Worm (Caenorhabditis elegans): Measurements from ENCODE around the gene Y26G10.4.

The Y26G10.4 gene

DNA sequence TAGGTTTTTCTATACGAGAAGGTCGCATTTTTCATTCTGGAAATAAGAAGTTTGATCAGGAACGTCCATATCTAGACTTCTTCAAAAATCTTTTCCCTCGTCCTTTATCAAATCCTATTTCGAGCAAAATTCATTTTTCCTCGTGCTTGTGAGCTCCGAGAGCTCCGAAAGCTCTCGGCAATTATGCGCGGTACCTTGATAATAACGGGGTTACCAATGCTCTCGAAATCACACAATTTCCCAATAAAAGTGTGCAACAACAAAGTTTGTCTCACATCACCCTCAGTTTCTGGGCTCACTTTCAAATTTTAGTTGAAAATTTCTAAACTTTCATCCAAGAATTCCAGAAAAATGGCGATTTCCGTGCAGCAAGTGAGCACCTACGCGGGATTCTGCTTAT is 30.5 kb downstream of the Y26G10.4 start, which contains the start of gene str-89:
TSS of gene str-89 (plus strand) at position 301 of the 400 bp plus-strand sequence.
- TF ChIP-seq W03F9.2 (tag; optimal IDR thresholded peaks at IDR 0.05), result no peak
- no peak for TF ChIP-seq dao-5 (tag; optimal IDR thresholded peaks at IDR 0.05)
- TF ChIP-seq him-1 (tag; optimal IDR thresholded peaks at IDR 0.05), result no peak

DNA sequence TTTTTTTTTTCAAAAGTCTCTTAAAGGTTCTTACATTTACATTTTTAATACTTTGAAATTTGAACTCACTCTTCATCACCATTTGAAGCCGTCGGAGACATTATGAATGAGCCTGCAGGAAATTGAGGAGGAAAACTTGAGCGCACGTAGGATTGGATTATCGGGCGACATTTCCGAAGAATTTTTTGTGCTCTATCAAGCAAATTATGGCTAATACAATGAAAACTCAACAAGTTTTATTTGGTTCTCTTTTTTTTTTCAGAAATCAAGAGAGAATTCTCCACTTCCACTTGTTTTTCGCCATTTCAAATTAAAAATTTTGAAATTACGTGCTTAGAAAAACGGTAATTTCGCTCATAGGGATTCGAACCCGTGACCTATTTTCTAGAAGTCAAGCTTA is 31.3 kb downstream of the Y26G10.4 start, which contains the start of gene F59A1.12:
TSS of gene F59A1.12 (minus strand) at position 101 of the 400 bp plus-strand sequence.
- TF ChIP-seq him-1 (tag; optimal IDR thresholded peaks at IDR 0.05) (no peak), dao-5 (tag; optimal IDR thresholded peaks at IDR 0.05) (no peak), W03F9.2 (tag; optimal IDR thresholded peaks at IDR 0.05) (no peak)

DNA sequence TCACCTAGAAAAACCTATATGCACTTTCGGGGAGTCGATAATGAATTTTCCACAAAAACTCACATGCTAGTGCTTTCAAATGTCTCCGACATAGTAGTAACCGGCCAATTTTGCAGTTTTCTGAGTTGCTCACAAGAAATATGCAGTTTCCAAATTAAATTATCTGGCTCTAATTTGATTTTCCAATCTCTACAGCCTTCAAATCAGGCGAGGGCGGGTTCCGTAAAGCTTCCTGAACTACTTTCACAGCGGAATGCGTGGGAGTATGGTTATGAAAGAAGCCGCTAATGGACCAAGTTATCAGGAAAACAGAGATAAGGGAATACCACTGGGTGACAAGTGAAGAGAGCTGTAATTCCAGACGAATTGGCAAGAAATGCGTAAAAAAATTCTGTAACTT is 33.1 kb downstream of the Y26G10.4 start, which contains the start of gene F59A1.11:
TSS of gene F59A1.11 (minus strand) at position 101 of the 400 bp plus-strand sequence.
- TF ChIP-seq W03F9.2 (tag; optimal IDR thresholded peaks at IDR 0.05), result no peak

- TF ChIP-seq dao-5 (tag; optimal IDR thresholded peaks at IDR 0.05) (no peak), W03F9.2 (tag; optimal IDR thresholded peaks at IDR 0.05) (no peak), him-1 (tag; optimal IDR thresholded peaks at IDR 0.05) (no peak)
These were observed 34.6 kb downstream of the Y26G10.4 start for ce11 chrV:17664367-17664766.

ce11 chrV:17662260-17662659 is 36.7 kb downstream of the Y26G10.4 start:
- TF ChIP-seq dao-5 (tag; optimal IDR thresholded peaks at IDR 0.05) (no peak), him-1 (tag; optimal IDR thresholded peaks at IDR 0.05) (no peak), W03F9.2 (tag; optimal IDR thresholded peaks at IDR 0.05) (no peak)

DNA sequence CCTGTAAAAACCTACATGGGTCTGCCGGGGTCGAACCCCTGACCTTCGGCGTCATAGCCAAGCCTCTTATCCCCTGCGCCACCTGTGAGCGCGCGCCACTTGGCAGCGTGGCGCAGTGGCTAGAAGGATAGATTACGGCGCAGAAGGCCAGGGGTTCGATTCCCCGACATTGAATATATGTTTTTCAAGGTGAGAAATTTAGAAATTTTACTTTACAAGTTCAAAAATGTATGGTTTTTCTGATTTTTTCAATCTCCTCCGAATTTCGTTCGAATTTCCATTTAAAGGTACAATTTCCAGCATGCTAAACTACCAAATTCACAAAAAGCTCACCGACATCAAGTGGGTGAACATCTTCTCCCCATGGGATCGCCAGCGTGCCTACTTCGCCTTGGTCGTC is 39.0 kb downstream of the Y26G10.4 start, which contains the start of gene dgat-2:
TSS of gene dgat-2 (plus strand) at position 301 of the 400 bp plus-strand sequence.
- TF ChIP-seq W03F9.2 (tag; optimal IDR thresholded peaks at IDR 0.05), result no peak
- no peak for TF ChIP-seq him-1 (tag; optimal IDR thresholded peaks at IDR 0.05)
- no peak for TF ChIP-seq dao-5 (tag; optimal IDR thresholded peaks at IDR 0.05)

DNA sequence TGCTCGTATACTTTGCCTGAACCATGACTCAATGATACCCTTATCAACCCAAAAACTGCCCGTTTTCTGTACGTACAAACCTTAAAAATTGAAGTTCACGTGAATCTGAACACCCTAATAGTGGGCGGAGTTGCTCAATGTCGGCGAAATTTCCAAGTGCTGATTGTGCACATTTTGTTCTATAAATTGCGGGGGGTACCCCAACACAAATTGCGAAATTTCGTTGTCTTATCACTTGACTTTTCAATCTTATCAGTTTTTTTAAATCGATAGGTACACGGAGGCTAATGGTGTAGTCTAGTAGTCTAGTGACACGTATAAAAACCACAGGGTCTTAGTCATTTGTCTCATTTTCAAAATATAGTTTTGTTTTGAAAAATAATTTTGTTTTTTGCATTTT is 39.8 kb downstream of the Y26G10.4 start, which contains the start of gene fbxa-108:
TSS of gene fbxa-108 (minus strand) at position 158 of the 400 bp plus-strand sequence.
- no peak for TF ChIP-seq W03F9.2 (tag; optimal IDR thresholded peaks at IDR 0.05)
- TF ChIP-seq him-1 (tag; optimal IDR thresholded peaks at IDR 0.05), result no peak
- TF ChIP-seq dao-5 (tag; optimal IDR thresholded peaks at IDR 0.05), result no peak

DNA sequence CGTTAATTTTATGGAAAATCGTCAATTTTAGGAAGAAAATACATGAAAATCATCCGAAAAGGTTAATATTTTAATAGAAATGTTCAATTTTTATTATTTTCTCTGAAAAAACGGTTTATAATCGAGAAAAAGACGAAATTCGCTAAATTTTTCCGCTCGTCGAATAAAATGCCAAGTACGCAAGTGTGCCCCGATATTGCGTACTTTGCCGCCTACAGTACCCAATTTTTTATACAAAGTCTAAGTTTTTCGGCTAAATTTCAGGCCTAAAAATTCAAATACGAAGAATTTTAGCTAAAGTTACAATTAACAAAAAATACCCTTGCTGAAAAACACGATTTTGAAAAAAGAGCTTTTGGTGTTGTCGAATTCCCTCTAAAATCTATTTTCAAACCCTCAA is 40.2 kb downstream of the Y26G10.4 start:
- TF ChIP-seq him-1 (tag; optimal IDR thresholded peaks at IDR 0.05) (no peak), dao-5 (tag; optimal IDR thresholded peaks at IDR 0.05) (no peak), W03F9.2 (tag; optimal IDR thresholded peaks at IDR 0.05) (no peak)

ce11 chrV:17655205-17655604 is 43.8 kb downstream of the Y26G10.4 start:
- TF ChIP-seq W03F9.2 (tag; optimal IDR thresholded peaks at IDR 0.05), result no peak
- TF ChIP-seq dao-5 (tag; optimal IDR thresholded peaks at IDR 0.05), result no peak
- no peak for TF ChIP-seq him-1 (tag; optimal IDR thresholded peaks at IDR 0.05)

DNA sequence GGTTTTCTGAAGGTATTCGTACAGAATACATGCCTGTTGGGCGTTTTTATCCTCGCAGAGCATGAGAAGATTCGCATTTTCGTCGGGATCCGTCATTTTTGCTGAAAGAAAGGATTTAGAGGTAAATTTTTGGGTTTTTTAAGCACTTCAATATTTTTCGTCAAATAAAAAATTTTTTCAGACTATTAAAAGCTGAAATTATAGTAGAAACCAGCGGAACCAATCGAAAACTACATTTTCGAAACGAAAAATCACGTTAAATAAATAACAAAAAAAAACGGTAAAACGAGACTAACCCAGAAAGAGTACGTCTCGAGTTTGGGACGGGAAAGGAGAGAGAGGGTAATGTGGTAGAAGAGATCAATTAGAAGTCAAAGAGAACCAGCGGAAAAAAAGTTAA is 48.6 kb downstream of the Y26G10.4 start, which contains the start of gene fbxa-192:
TSS of gene fbxa-192 (minus strand) at position 101 of the 400 bp plus-strand sequence.
- TF ChIP-seq dao-5 (tag; optimal IDR thresholded peaks at IDR 0.05) (no peak), W03F9.2 (tag; optimal IDR thresholded peaks at IDR 0.05) (no peak), him-1 (tag; optimal IDR thresholded peaks at IDR 0.05) (no peak)

Measured in whole organism, L4/young adult.